Worm (Caenorhabditis elegans): Measurements from ENCODE around the gene F20G2.5.

DNA sequence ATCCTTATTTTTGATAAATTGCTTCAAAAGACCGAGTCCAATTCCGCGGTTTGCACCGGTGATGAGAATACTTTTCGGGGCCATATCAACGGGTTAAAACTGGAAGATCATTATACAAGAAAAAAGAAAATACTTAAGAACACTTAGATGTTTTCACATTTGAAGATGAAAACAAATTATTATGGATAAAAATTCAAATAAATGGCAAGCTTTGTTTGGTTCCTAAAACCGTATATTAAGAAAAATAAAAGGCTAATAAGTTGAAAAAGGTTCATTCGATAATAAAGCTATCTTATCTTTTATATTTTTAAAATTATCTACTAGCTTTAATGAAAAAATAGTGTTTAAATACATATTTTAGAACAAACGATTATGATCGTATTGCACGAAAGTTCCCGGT is 17.8 kb upstream of the F20G2.5 start, which contains the start of gene F20G2.1:
- TF ChIP-seq attf-4 (tag; optimal IDR thresholded peaks at IDR 0.05) (no peak), sdz-12 (GFP tag; optimal IDR thresholded peaks at IDR 0.05) (no peak), zip-11 (GFP tag; IDR thresholded peaks at IDR 0.05) (no peak)

All from whole organism, L4 larva.